Fruit fly (Drosophila melanogaster): Measurements from ENCODE around the gene CG13282.

DNA sequence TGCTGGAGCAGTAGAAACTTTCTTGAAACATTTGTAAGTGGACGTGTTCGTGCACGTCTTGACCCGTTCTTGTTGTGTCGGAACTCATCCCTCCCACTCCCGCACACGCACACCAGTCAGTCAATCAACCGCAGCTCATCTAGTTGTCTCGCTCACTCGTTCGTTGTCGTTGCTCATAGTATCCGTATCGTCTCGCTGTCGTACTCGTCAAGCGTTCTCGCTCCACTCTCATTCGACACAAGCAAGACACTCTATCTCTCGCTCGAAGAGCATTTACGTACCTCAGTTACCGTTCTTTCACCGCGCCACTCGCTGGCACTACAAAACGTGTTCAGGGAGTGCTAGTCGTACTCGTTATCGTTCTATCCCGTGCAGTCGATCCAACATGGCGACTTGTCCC is 46.8 kb downstream of the CG13282 start:
- TF ChIP-seq CTCF (optimal IDR thresholded peaks at IDR 0.05) = peak in 1 of 2 experiments; percentile 8
- no peak for TF ChIP-seq CG8478 (optimal IDR thresholded peaks at IDR 0.05)

Data from S2 (cell line).